Fruit fly (Drosophila melanogaster): ENCODE results near the gene CG7453.

CG7453 gene

dm6 chrX:19162249-19162914, 17.6 kb upstream of the CG7453 start (continued):
- TF ChIP-seq Hr51 (GFP tag; optimal IDR thresholded peaks at IDR 0.05) (peak in 1 of 2 experiments; percentile 47), CG10543 (GFP tag; optimal IDR thresholded peaks at IDR 0.05) (no peak), Optix (GFP tag; IDR thresholded peaks at IDR 0.05) (no peak), Asciz (GFP tag; optimal IDR thresholded peaks at IDR 0.05) (peak; percentile 3), CoRest (tag; optimal IDR thresholded peaks at IDR 0.05) (peak; percentile 19), Med (GFP tag) (peak; percentile 87), CG9932 (GFP tag; IDR thresholded peaks at IDR 0.05) (no peak), Abd-B (GFP tag; optimal IDR thresholded peaks at IDR 0.05) (peak; percentile 25), CG6254 (GFP tag; optimal IDR thresholded peaks at IDR 0.05) (no peak), btn (GFP tag; optimal IDR thresholded peaks at IDR 0.05) (no peak), nerfin-2 (GFP tag; IDR thresholded peaks at IDR 0.05; ENCODE audit: partially characterized antibody) (no peak), CG12744 (GFP tag; optimal IDR thresholded peaks at IDR 0.05) (no peak), gt (GFP tag; IDR thresholded peaks at IDR 0.05) (no peak), CG10959 (GFP tag; IDR thresholded peaks at IDR 0.05) (no peak), Fer2 (tag; optimal IDR thresholded peaks at IDR 0.05) (no peak), ATbp (GFP tag; optimal IDR thresholded peaks at IDR 0.05) (peak; percentile 9), schlank (tag; optimal IDR thresholded peaks at IDR 0.05) (no peak), Atf-2 (GFP tag; optimal IDR thresholded peaks at IDR 0.05) (no peak), chn (GFP tag; optimal IDR thresholded peaks at IDR 0.05) (no peak), Ets65A (GFP tag) (peak; percentile 87), sima (GFP tag; optimal IDR thresholded peaks at IDR 0.05) (no peak), ewg (GFP tag; optimal IDR thresholded peaks at IDR 0.05) (peak; percentile 6), Tbp (GFP tag; optimal IDR thresholded peaks at IDR 0.05) (peak; percentile 25), Hr39 (optimal IDR thresholded peaks at IDR 0.05) (no peak), NFAT (GFP tag; IDR thresholded peaks at IDR 0.05) (no peak), CG12391 (tag; optimal IDR thresholded peaks at IDR 0.05) (peak; percentile 38), CG13123 (GFP tag; optimal IDR thresholded peaks at IDR 0.05) (no peak), CG17385 (GFP tag; optimal IDR thresholded peaks at IDR 0.05) (peak; percentile 28), CG42726 (GFP tag; IDR thresholded peaks at IDR 0.05; ENCODE audit: partially characterized antibody) (no peak), salm (tag; optimal IDR thresholded peaks at IDR 0.05) (no peak), CG2120 (GFP tag; optimal IDR thresholded peaks at IDR 0.05) (no peak), crol (GFP tag; IDR thresholded peaks at IDR 0.05) (no peak), gsb (GFP tag; IDR thresholded peaks at IDR 0.05) (no peak), pfk (GFP tag; optimal IDR thresholded peaks at IDR 0.05) (no peak), CG6272 (GFP tag; IDR thresholded peaks at IDR 0.05) (no peak), ham (GFP tag; IDR thresholded peaks at IDR 0.05) (no peak), CG8359 (GFP tag; optimal IDR thresholded peaks at IDR 0.05; ENCODE audit: borderline replicate concordance) (peak; percentile 99), Sox102F (GFP tag; optimal IDR thresholded peaks at IDR 0.05) (peak; percentile 57), oc (tag; optimal IDR thresholded peaks at IDR 0.05) (no peak), Hmx (GFP tag; optimal IDR thresholded peaks at IDR 0.05) (no peak), CG3847 (GFP tag; IDR thresholded peaks at IDR 0.05) (no peak), CG33213 (GFP tag; optimal IDR thresholded peaks at IDR 0.05) (no peak), ERR (GFP tag; optimal IDR thresholded peaks at IDR 0.05) (no peak), dpn (GFP tag; optimal IDR thresholded peaks at IDR 0.05) (peak in 1 of 2 experiments; percentile 0), Pdp1 (GFP tag; optimal IDR thresholded peaks at IDR 0.05) (peak in 1 of 2 experiments; percentile 89), hth (optimal IDR thresholded peaks at IDR 0.05) (no peak), CG12104 (GFP tag; optimal IDR thresholded peaks at IDR 0.05) (no peak), prd (optimal IDR thresholded peaks at IDR 0.05) (no peak), prd (GFP tag; IDR thresholded peaks at IDR 0.05) (no peak), CG9727 (GFP tag; optimal IDR thresholded peaks at IDR 0.05) (no peak), kah (GFP tag; optimal IDR thresholded peaks at IDR 0.05) (no peak)
